Worm (Caenorhabditis elegans) whole organism, L4/young adult: Measurements from ENCODE around the gene str-116.

Source experiments
- W03F9.2 ChIP-seq: fragments of 150-350 bp; optimal IDR thresholded peaks from 2 replicates; lab custom pipeline; 2014; ENCODE audit warnings: missing biosample characterization, missing genetic modification characterization
- dao-5 ChIP-seq: sonication (generic microtip); optimal IDR thresholded peaks from 2 replicates; lab custom pipeline; 2016; ENCODE audit warnings: missing genotype, missing genetic modification characterization, moderate library complexity, missing compliant biosample characterization
- him-1 ChIP-seq: sonication (generic microtip); optimal IDR thresholded peaks from 2 replicates; lab custom pipeline; 2016; ENCODE audit warnings: missing genotype, missing genetic modification reagents, missing genetic modification characterization, missing compliant biosample characterization

str-116 gene

DNA sequence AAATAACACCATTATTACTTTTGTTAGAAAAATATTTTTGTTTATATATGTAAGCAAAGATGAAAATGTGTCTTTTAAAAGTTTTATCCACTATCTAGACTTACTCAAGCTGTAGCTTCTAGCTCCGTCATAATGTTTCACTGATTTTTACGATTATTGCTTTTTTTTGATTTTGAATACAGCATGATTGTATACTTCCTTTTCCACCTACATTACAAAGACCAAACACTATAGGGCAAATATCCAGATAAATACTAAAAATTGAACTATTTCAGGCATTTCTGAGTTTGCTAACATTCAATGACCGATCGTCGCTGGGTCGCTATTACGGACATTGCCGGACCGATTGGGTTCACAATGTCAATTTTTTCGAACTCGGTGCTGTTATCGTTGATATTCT is at the start of gene str-116:
str-116 (plus strand) TSS at position 301 of the 400 bp plus-strand sequence.
- TF ChIP-seq dao-5: no peak
- TF ChIP-seq W03F9.2: no peak
- TF ChIP-seq him-1 (tag; lab: Kevin White, UChicago): no peak

DNA sequence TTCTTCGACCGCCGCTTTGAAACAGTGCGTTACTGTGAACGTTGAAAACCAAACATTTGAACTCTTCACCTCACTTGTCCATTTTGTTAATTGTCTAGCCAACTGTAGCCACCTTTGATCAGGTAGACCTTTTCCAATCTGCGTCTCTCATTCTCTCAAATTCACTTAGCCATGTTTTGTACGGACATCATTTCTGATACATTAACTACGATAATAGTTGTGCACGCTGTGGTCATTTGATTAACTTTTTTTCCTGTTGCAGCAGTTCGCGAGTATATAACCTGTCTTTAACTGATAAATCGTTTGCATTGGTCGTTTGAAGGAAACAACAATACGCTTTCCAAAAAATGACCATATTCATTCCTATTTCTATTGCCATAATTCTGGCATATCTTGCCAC is 49.4 kb upstream of the str-116 start, which contains the start of gene cyp-29A2:
cyp-29A2 (plus strand) TSS at position 190 of the 400 bp plus-strand sequence.
- TF ChIP-seq dao-5: no peak
- TF ChIP-seq W03F9.2: no peak
- no peak for TF ChIP-seq him-1 (tag; lab: Kevin White, UChicago)

ce11 chrV:11220415-11220814 is 46.4 kb upstream of the str-116 start:
- TF ChIP-seq dao-5: no peak
- TF ChIP-seq W03F9.2: no peak
- TF ChIP-seq him-1 (tag; lab: Kevin White, UChicago): no peak

DNA sequence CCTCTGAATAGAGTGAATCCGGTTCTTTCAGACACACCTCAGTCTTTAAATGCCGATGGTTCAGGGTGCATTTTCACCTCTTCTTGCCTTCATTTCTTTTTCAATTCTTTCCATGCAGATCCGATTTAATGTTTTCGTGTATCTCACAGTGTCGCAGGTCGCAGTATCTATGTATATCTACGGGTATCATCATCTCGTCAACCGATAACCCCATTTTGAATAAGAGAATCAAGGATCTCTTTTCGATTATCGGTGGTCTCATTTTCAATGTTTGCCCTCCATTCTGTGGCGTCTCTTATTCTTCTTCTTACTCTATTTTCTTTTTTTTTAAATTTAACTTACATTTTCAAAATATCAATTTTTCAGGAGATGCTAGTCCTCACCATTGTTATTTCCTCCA is 45.8 kb upstream of the str-116 start, which contains the start of gene T19B10.2:
T19B10.2 (plus strand) TSS at position 367 of the 400 bp plus-strand sequence.
- TF ChIP-seq dao-5 (no peak), him-1 (tag; lab: Kevin White, UChicago) (no peak), W03F9.2 (no peak)

ce11 chrV:11223698-11224097 is 43.1 kb upstream of the str-116 start:
- TF ChIP-seq him-1 (tag; lab: Kevin White, UChicago) (no peak), W03F9.2 (no peak), dao-5 (no peak)

- TF ChIP-seq W03F9.2: no peak
- no peak for TF ChIP-seq him-1 (tag; lab: Kevin White, UChicago)
- no peak for TF ChIP-seq dao-5
Observed at ce11 chrV:11225981-11226380, 40.8 kb upstream of the str-116 start, which contains the start of gene bgal-1. Gene bgal-1, minus strand, starts transcription at chrV:11226018.

DNA sequence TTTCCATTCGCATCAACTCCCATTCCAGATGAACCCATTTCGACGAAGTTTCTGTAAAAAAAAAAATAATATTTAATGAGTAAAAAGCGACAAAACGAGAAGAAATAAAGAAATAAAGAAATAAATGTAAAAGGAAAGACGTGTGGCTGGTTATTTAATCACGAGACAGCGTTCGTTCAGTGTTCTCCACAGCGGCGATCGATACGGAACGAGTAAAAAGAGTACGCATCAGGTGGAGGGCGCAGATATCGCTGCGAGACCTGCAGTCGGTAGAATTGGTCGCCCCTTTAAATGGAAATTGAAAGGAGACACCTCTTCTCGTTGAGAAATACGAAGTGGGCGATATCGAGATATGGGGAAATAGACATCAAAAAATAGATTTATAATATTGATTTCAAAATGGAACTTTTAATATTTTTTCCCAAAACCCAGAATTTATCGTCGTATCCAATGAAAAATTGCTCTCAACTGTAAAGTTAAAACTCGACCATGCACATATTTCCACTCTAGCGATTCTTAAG is 38.1 kb upstream of the str-116 start, which contains the start of gene pqn-70:
pqn-70 (minus strand) TSS at position 51 of the 521 bp plus-strand sequence.
- peak; percentile 66 for TF ChIP-seq him-1 (tag; lab: Kevin White, UChicago)
- TF ChIP-seq dao-5: no peak
- peak; percentile 72 for TF ChIP-seq W03F9.2

DNA sequence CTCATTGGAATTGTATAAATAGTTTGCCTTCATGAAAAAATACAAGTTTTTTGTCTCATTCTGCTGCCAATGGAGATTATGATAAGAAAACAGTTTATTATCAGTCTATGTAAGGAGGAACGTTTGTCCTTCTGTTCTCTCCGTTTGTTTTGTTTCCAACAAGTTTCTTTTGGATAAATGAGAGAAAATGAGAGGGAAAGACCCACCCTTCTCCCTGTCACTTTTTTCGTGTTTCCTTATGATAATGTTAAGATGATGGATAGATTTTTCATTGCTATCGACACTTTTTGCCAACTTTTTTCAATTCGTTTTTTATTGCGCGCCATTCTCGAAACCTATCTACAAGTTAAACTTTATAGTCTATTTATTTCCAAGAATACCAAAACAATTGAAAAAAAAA is 35.6 kb upstream of the str-116 start:
- TF ChIP-seq W03F9.2 (no peak), him-1 (tag; lab: Kevin White, UChicago) (no peak), dao-5 (no peak)

DNA sequence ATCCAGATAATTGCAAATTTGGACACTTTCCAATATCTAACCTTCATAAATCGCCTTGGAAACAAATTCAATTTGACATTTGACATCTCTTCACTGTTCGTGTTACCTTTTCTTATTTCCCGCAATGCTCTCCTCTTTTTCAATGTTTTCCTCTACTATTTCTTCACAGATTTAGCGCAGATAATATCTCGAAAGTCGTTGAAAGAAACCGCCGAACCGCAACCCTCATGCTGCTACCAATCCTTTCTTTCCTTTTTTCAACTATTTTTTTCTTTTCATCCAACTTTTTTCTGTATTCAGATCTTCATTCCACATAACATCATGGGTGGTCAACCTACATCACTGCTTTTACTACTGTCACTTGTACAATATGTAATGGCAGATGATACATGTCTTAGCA is 32.4 kb upstream of the str-116 start, which contains the start of gene T19B10.5:
T19B10.5 (plus strand) TSS at position 301 of the 400 bp plus-strand sequence.
- TF ChIP-seq dao-5 (no peak), W03F9.2 (no peak), him-1 (tag; lab: Kevin White, UChicago) (no peak)

- TF ChIP-seq W03F9.2: no peak
- TF ChIP-seq him-1 (tag; lab: Kevin White, UChicago): no peak
- no peak for TF ChIP-seq dao-5
Observed at ce11 chrV:11235876-11236275, 30.9 kb upstream of the str-116 start.

DNA sequence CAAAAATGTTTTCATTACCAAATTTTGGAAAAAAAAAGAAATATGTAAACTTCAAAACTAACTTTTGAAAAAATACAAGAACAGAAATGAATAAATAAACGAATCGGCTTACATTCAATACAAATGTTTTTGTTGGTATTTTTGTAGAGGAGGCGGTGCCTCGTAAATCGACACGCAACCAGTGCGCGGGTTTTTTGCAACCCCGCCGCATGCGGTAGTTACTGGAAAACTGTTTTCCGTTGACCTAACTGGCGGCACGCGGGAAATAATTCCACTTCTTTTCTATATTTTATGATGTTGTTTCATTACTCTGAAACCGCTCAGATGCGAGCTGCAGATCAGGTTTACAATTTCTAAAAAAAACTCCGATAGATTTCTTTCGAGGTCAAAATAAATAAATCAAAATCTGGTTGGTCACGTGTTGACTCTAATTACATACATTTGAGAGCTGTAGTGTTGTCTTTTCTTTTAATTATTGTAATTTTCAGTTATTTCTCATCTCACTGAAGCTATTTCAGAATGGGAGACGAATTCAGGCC is 27.5 kb upstream of the str-116 start, which contains the start of the genes dvc-1 and ima-1:
dvc-1 (minus strand) TSS at position 145 of the 539 bp plus-strand sequence.
ima-1 (plus strand) TSS at position 489 of the 539 bp plus-strand sequence.
- TF ChIP-seq dao-5: no peak
- no peak for TF ChIP-seq W03F9.2
- no peak for TF ChIP-seq him-1 (tag; lab: Kevin White, UChicago)

- TF ChIP-seq him-1 (tag; lab: Kevin White, UChicago) (no peak), W03F9.2 (no peak), dao-5 (no peak)
Observed at ce11 chrV:11241580-11241979, 25.2 kb upstream of the str-116 start, which contains the start of gene pgap-1. Gene pgap-1, plus strand, starts transcription at chrV:11241880.

DNA sequence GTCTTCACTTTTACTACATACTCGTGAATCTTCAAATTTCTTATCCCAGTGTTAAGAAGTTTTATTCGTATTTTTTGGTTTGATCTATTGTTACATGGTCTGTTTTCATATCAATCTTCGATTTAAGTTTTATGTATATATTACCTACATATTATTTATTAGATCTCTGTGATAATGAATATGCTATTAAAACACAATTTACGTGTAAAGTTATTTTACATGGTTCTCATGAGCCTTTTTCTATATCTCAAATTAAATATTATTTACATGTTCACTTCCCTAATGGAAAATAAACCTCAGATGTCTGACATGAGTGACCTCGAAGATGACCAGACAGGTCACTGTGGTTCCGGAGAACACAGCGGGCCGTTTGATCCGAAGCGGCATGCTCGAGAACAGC is 22.2 kb upstream of the str-116 start, which contains the start of gene mxl-1:
mxl-1 (plus strand) TSS at position 301 of the 400 bp plus-strand sequence.
- no peak for TF ChIP-seq him-1 (tag; lab: Kevin White, UChicago)
- no peak for TF ChIP-seq dao-5
- TF ChIP-seq W03F9.2: no peak

- TF ChIP-seq W03F9.2: no peak
- TF ChIP-seq dao-5: no peak
- no peak for TF ChIP-seq him-1 (tag; lab: Kevin White, UChicago)
Observed at ce11 chrV:11245029-11245428, 21.8 kb upstream of the str-116 start.

DNA sequence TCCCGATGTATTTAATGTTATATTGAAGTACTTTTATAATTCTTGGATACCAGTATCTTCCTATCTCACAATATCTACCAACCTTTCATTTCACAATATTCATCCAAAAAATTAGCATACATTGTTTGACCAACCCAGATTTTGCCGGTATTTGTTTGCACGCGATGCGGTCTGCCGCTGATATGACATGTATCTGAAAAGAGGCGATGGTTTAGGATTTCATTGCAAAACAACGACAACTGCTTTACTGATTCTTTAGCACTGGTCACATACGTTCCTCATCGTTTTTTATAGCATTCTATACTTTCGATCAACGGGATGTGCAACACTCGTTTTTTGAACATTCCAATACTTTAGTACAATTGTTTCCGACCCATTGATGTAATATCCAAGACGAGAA is 18.9 kb upstream of the str-116 start, which contains the start of gene mam-4:
mam-4 (plus strand) TSS at position 301 of the 400 bp plus-strand sequence.
- TF ChIP-seq dao-5 (no peak), W03F9.2 (no peak), him-1 (tag; lab: Kevin White, UChicago) (no peak)
